Fruit fly (Drosophila melanogaster) whole organism, prepupa: ENCODE data around the gene CG10898.

Source experiments
- CG6276 ChIP-seq: fragments of 200-800 bp; sonication (Bioruptor generic); optimal IDR thresholded peaks from 2 replicates; lab custom pipeline; 2017; ENCODE audit warnings: missing biosample characterization, mild to moderate bottlenecking, missing genetic modification characterization
- CG8632 ChIP-seq: fragments of 200-800 bp; sonication (Bioruptor generic); optimal IDR thresholded peaks from 3 replicates; lab custom pipeline; 2016; ENCODE audit warnings: missing biosample characterization, missing genetic modification characterization
- Ets21C ChIP-seq: fragments of 200-800 bp; sonication (Bioruptor generic); optimal IDR thresholded peaks from 3 replicates; lab custom pipeline; 2016; ENCODE audit warnings: missing biosample characterization, missing genetic modification characterization
- Lpt ChIP-seq: fragments of 200-800 bp; sonication (Bioruptor generic); optimal IDR thresholded peaks from 3 replicates; lab custom pipeline; 2016; ENCODE audit warnings: missing biosample characterization, missing genetic modification characterization
- Sox102F ChIP-seq: fragments of 200-800 bp; sonication (Bioruptor generic); optimal IDR thresholded peaks from 2 replicates; lab custom pipeline; 2016; ENCODE audit warnings: missing biosample characterization, mild to moderate bottlenecking, missing genetic modification characterization
- dsx ChIP-seq: fragments of 200-800 bp; optimal IDR thresholded peaks from 3 replicates; lab custom pipeline; 2019; ENCODE audit warnings: missing biosample characterization, mild to moderate bottlenecking, missing genetic modification characterization, moderate library complexity; ENCODE audit not compliant: poor library complexity, severe bottlenecking
- esn ChIP-seq: fragments of 200-800 bp; sonication (Bioruptor generic); optimal IDR thresholded peaks from 2 replicates; lab custom pipeline; 2016; ENCODE audit warnings: missing biosample characterization, mild to moderate bottlenecking, missing genetic modification characterization, moderate library complexity

dm6 chr3R:11566769-11567570, 9.4 kb downstream of the CG10898 start, which contains the start of the genes fabp and sea:
- TF ChIP-seq Lpt (no peak), esn (GFP tag; lab: Kevin White, UChicago) (peak; percentile 49), CG8632 (GFP tag; lab: Kevin White, UChicago) (no peak), dsx (GFP tag; lab: Kevin White, UChicago) (no peak), Sox102F (GFP tag; lab: Kevin White, UChicago) (peak; percentile 67), Ets21C (GFP tag; lab: Kevin White, UChicago) (no peak), CG6276 (GFP tag; lab: Kevin White, UChicago) (peak; percentile 39)
